Worm (Caenorhabditis elegans) whole organism, late embryonic: ENCODE data around the gene twnk-1.

Experiments
- dmd-4 ChIP-seq: sonication (generic microtip); optimal IDR thresholded peaks from 2 replicates; lab custom pipeline; 2016; ENCODE audit warnings: borderline replicate concordance, missing genetic modification characterization, missing compliant biosample characterization
- fkh-10 ChIP-seq: fragments of 150-350 bp; optimal IDR thresholded peaks from 2 replicates; lab custom pipeline; 2014; ENCODE audit warnings: missing biosample characterization, missing genetic modification reagents, missing genetic modification characterization
- tbx-2 ChIP-seq: sonication (generic microtip); optimal IDR thresholded peaks from 2 replicates; lab custom pipeline; 2016; ENCODE audit warnings: missing genetic modification characterization, missing compliant biosample characterization
- unc-42 ChIP-seq: sonication (generic microtip); optimal IDR thresholded peaks from 2 replicates; lab custom pipeline; 2016; ENCODE audit warnings: missing genotype, missing genetic modification characterization, missing compliant biosample characterization

ce11 chrX:5772538-5773154 is 18.4 kb upstream of the twnk-1 start:
- TF ChIP-seq tbx-2 (tag; lab: Kevin White, UChicago) (no peak), unc-42 (tag; lab: Kevin White, UChicago) (no peak), dmd-4 (no peak), fkh-10 (no peak)
